Fruit fly (Drosophila melanogaster) whole organism, embryonic: ENCODE measurements around the gene CG4404.
A peak's percentile ranks its signal among the peaks of the same experiment; 100 is the strongest.

Source experiments
- Atf6 ChIP-seq: fragments of 200-800 bp; sonication (Bioruptor generic); IDR thresholded peaks from 2 replicates; pipeline ENCODE4 v1.3.6; 2022; ENCODE audit warnings: missing biosample characterization, missing genetic modification characterization
- CG11504 ChIP-seq: fragments of 200-800 bp; sonication (Bioruptor generic); optimal IDR thresholded peaks from 3 replicates; lab custom pipeline; 2019; ENCODE audit warnings: missing biosample characterization, mild to moderate bottlenecking, missing genetic modification characterization, moderate library complexity
- CG11695 ChIP-seq: fragments of 200-800 bp; sonication (Bioruptor generic); IDR thresholded peaks from 3 replicates; pipeline ENCODE4 v1.3.6; 2022; ENCODE audit warnings: missing biosample characterization, missing genetic modification characterization
- CG12155 ChIP-seq: fragments of 200-800 bp; sonication (Bioruptor generic); optimal IDR thresholded peaks from 3 replicates; lab custom pipeline; 2016; ENCODE audit warnings: missing biosample characterization, missing genetic modification characterization
- CG12299 ChIP-seq: fragments of 200-800 bp; sonication (Bioruptor generic); optimal IDR thresholded peaks from 2 replicates; lab custom pipeline; 2018; ENCODE audit warnings: missing biosample characterization, mild to moderate bottlenecking, missing genetic modification characterization
- CG14014 ChIP-seq: fragments of 200-800 bp; sonication (Bioruptor generic); IDR thresholded peaks from 2 replicates; pipeline ENCODE4 v1.3.6; 2022; ENCODE audit warnings: missing biosample characterization, missing genetic modification characterization
- CG17802 ChIP-seq: fragments of 200-800 bp; sonication (Bioruptor generic); optimal IDR thresholded peaks from 2 replicates; lab custom pipeline; 2018; ENCODE audit warnings: missing biosample characterization, mild to moderate bottlenecking, missing genetic modification characterization, moderate library complexity
- CG18599 ChIP-seq: fragments of 200-800 bp; sonication (Bioruptor generic); optimal IDR thresholded peaks from 3 replicates; lab custom pipeline; 2017; ENCODE audit warnings: missing biosample characterization, missing genetic modification characterization, mild to moderate bottlenecking, moderate library complexity, missing genetic modification reagents
- CG18764 ChIP-seq: fragments of 200-800 bp; sonication (Bioruptor generic); optimal IDR thresholded peaks from 3 replicates; lab custom pipeline; 2016; ENCODE audit warnings: missing biosample characterization, missing genetic modification characterization
- CG2120 ChIP-seq: fragments of 200-800 bp; sonication (Bioruptor generic); optimal IDR thresholded peaks from 3 replicates; lab custom pipeline; 2016; ENCODE audit warnings: missing biosample characterization, missing genetic modification characterization
- CG2678 ChIP-seq: fragments of 200-800 bp; sonication (Bioruptor generic); optimal IDR thresholded peaks from 3 replicates; lab custom pipeline; 2019; ENCODE audit warnings: missing biosample characterization, mild to moderate bottlenecking, missing genetic modification characterization, moderate library complexity
- CG30403 ChIP-seq: fragments of 200-800 bp; sonication (Bioruptor generic); optimal IDR thresholded peaks from 3 replicates; lab custom pipeline; 2016; ENCODE audit warnings: missing biosample characterization, missing genetic modification characterization
- CG31441 ChIP-seq: fragments of 200-800 bp; sonication (Bioruptor generic); IDR thresholded peaks from 2 replicates; pipeline ENCODE4 v1.3.6; 2022; ENCODE audit warnings: missing biosample characterization, missing genetic modification characterization
- CG3163 ChIP-seq: fragments of 200-800 bp; sonication (Bioruptor generic); optimal IDR thresholded peaks from 3 replicates; lab custom pipeline; 2016; ENCODE audit warnings: missing biosample characterization, missing genetic modification characterization
- CG32532 ChIP-seq: fragments of 200-800 bp; sonication (Bioruptor generic); IDR thresholded peaks from 2 replicates; pipeline ENCODE4 v1.3.6; 2022; ENCODE audit warnings: missing biosample characterization, missing genetic modification characterization
- CG34376 ChIP-seq: fragments of 200-800 bp; sonication (Bioruptor generic); optimal IDR thresholded peaks from 2 replicates; lab custom pipeline; 2018; ENCODE audit warnings: missing biosample characterization, mild to moderate bottlenecking, missing genetic modification characterization
- CG4360 ChIP-seq: fragments of 200-800 bp; sonication (Bioruptor generic); IDR thresholded peaks from 2 replicates; pipeline ENCODE4 v1.3.6; 2022; ENCODE audit warnings: missing biosample characterization, missing genetic modification characterization
- CG6254 ChIP-seq: fragments of 200-800 bp; sonication (Bioruptor generic); optimal IDR thresholded peaks from 3 replicates; lab custom pipeline; 2017; ENCODE audit warnings: mild to moderate bottlenecking, missing biosample characterization, missing genetic modification reagents, missing genetic modification characterization
- CG7357 ChIP-seq: fragments of 200-800 bp; sonication (Bioruptor generic); IDR thresholded peaks from 3 replicates; pipeline ENCODE4 v1.3.6; 2022; ENCODE audit warnings: missing biosample characterization, missing genetic modification characterization
- CG9797 ChIP-seq: fragments of 200-800 bp; sonication (Bioruptor generic); optimal IDR thresholded peaks from 3 replicates; lab custom pipeline; 2018; ENCODE audit warnings: missing biosample characterization, mild to moderate bottlenecking, missing genetic modification characterization
- Deaf1 ChIP-seq: fragments of 200-800 bp; optimal IDR thresholded peaks from 3 replicates; lab custom pipeline; 2019; ENCODE audit warnings: missing biosample characterization, mild to moderate bottlenecking, missing genetic modification characterization, moderate library complexity
- ERR ChIP-seq: fragments of 200-800 bp; sonication (Bioruptor generic); optimal IDR thresholded peaks from 2 replicates; lab custom pipeline; 2016; ENCODE audit warnings: missing biosample characterization, missing genetic modification characterization
- GATAe ChIP-seq: fragments of 200-800 bp; sonication (Bioruptor generic); conservative IDR thresholded peaks from 2 replicates; pipeline ENCODE4 v1.3.6; 2022; ENCODE audit warnings: missing biosample characterization, missing genetic modification characterization
- Hr51 ChIP-seq, 2 experiments: fragments of 200-800 bp; sonication (Bioruptor generic); optimal IDR thresholded peaks; 2 replicates in 1 of 2; 3 replicates in 1 of 2; lab custom pipeline; 2016 to 2018; ENCODE audit warnings: missing biosample characterization in 2 of 2, missing genetic modification characterization in 2 of 2, mild to moderate bottlenecking in 1 of 2, moderate library complexity in 1 of 2
- Optix ChIP-seq: fragments of 200-800 bp; sonication (Bioruptor generic); IDR thresholded peaks from 3 replicates; pipeline ENCODE4 v1.3.6; 2022; ENCODE audit warnings: missing biosample characterization, missing genetic modification characterization
- PHDP ChIP-seq: fragments of 200-800 bp; sonication (Bioruptor generic); optimal IDR thresholded peaks from 3 replicates; lab custom pipeline; 2018; ENCODE audit warnings: missing biosample characterization, mild to moderate bottlenecking, missing genetic modification characterization, moderate library complexity
- Sox102F ChIP-seq: fragments of 200-800 bp; sonication (Bioruptor generic); optimal IDR thresholded peaks from 2 replicates; lab custom pipeline; 2018; ENCODE audit warnings: missing biosample characterization, mild to moderate bottlenecking, missing genetic modification characterization, moderate library complexity
- Trl ChIP-seq, 3 experiments: fragments of >200 bp in 2 of 3; fragments of 200-800 bp in 1 of 3; sonication (Bioruptor generic) in 1 of 3; optimal IDR thresholded peaks; 2 replicates in 1 of 3; 3 replicates in 2 of 3; lab custom pipeline; 2016 to 2017; ENCODE audit warnings: missing biosample characterization in 1 of 3, missing genetic modification characterization in 1 of 3
- ab ChIP-seq: fragments of 200-800 bp; sonication (Bioruptor generic); optimal IDR thresholded peaks from 2 replicates; lab custom pipeline; 2016; ENCODE audit warnings: missing biosample characterization, missing genetic modification characterization
- ara ChIP-seq: fragments of 200-800 bp; sonication (Bioruptor generic); IDR thresholded peaks from 2 replicates; pipeline ENCODE4 v1.3.6; 2022; ENCODE audit warnings: missing biosample characterization, missing genetic modification characterization
- bbx ChIP-seq: fragments of 200-800 bp; sonication (Bioruptor generic); IDR thresholded peaks from 2 replicates; pipeline ENCODE4 v1.3.6; 2022; ENCODE audit warnings: missing biosample characterization, missing genetic modification characterization; ENCODE audit not compliant: partially characterized antibody
- cg ChIP-seq: fragments of 200-800 bp; sonication (Bioruptor generic); optimal IDR thresholded peaks from 3 replicates; lab custom pipeline; 2019; ENCODE audit warnings: missing biosample characterization, mild to moderate bottlenecking, missing genetic modification characterization, moderate library complexity
- chn ChIP-seq: fragments of 200-800 bp; sonication (Bioruptor generic); optimal IDR thresholded peaks from 2 replicates; lab custom pipeline; 2016; ENCODE audit warnings: missing biosample characterization, missing genetic modification characterization
- corto ChIP-seq: fragments of 200-800 bp; sonication (Bioruptor generic); optimal IDR thresholded peaks from 2 replicates; lab custom pipeline; 2016; ENCODE audit warnings: missing biosample characterization, mild to moderate bottlenecking, missing genetic modification characterization, moderate library complexity
- crol ChIP-seq: fragments of 200-800 bp; sonication (Bioruptor generic); IDR thresholded peaks from 2 replicates; pipeline ENCODE4 v1.3.6; 2022; ENCODE audit warnings: missing biosample characterization, missing genetic modification characterization
- dmrt99B ChIP-seq: fragments of 200-800 bp; sonication (Bioruptor generic); optimal IDR thresholded peaks from 2 replicates; lab custom pipeline; 2018; ENCODE audit warnings: missing biosample characterization, mild to moderate bottlenecking, missing genetic modification characterization, moderate library complexity
- gem ChIP-seq: fragments of 200-800 bp; sonication (Bioruptor generic); optimal IDR thresholded peaks from 2 replicates; lab custom pipeline; 2019; ENCODE audit warnings: missing biosample characterization, mild to moderate bottlenecking, missing genetic modification characterization, moderate library complexity
- grau ChIP-seq: fragments of 200-800 bp; optimal IDR thresholded peaks from 3 replicates; lab custom pipeline; 2019; ENCODE audit warnings: missing biosample characterization, mild to moderate bottlenecking, missing genetic modification characterization, moderate library complexity
- kni ChIP-seq: fragments of 200-800 bp; sonication (Bioruptor generic); optimal IDR thresholded peaks from 3 replicates; lab custom pipeline; 2017; ENCODE audit warnings: mild to moderate bottlenecking, missing biosample characterization, missing genetic modification reagents, missing genetic modification characterization
- lilli ChIP-seq: fragments of 200-800 bp; sonication (Bioruptor generic); optimal IDR thresholded peaks from 3 replicates; lab custom pipeline; 2016; ENCODE audit warnings: missing biosample characterization, missing genetic modification characterization
- mirr ChIP-seq: fragments of 200-800 bp; sonication (Bioruptor generic); optimal IDR thresholded peaks from 3 replicates; lab custom pipeline; 2018; ENCODE audit warnings: missing biosample characterization, mild to moderate bottlenecking, missing genetic modification characterization
- nerfin-1 ChIP-seq: fragments of 200-800 bp; sonication (Bioruptor generic); optimal IDR thresholded peaks from 3 replicates; lab custom pipeline; 2019; ENCODE audit warnings: missing biosample characterization, mild to moderate bottlenecking, missing genetic modification characterization, moderate library complexity
- nom ChIP-seq: fragments of 200-800 bp; sonication (Bioruptor generic); optimal IDR thresholded peaks from 2 replicates; lab custom pipeline; 2017; ENCODE audit warnings: missing biosample characterization, missing genetic modification characterization, mild to moderate bottlenecking, moderate library complexity, missing genetic modification reagents
- row ChIP-seq: fragments of 200-800 bp; sonication (Bioruptor generic); IDR thresholded peaks from 3 replicates; pipeline ENCODE4 v1.3.6; 2022; ENCODE audit warnings: missing biosample characterization, missing genetic modification characterization
- sug ChIP-seq: fragments of 200-800 bp; optimal IDR thresholded peaks from 2 replicates; lab custom pipeline; 2019; ENCODE audit warnings: missing biosample characterization, mild to moderate bottlenecking, missing genetic modification characterization, moderate library complexity
- tup ChIP-seq: fragments of 200-800 bp; sonication (Bioruptor generic); optimal IDR thresholded peaks from 2 replicates; lab custom pipeline; 2016; ENCODE audit warnings: missing biosample characterization, mild to moderate bottlenecking, missing genetic modification characterization, moderate library complexity
- tx ChIP-seq: fragments of 200-800 bp; sonication (Bioruptor generic); optimal IDR thresholded peaks from 2 replicates; lab custom pipeline; 2016; ENCODE audit warnings: missing biosample characterization, missing genetic modification characterization
- vvl ChIP-seq: fragments of 200-800 bp; sonication (Bioruptor generic); IDR thresholded peaks from 2 replicates; pipeline ENCODE4 v1.3.6; 2022; ENCODE audit warnings: missing biosample characterization, missing genetic modification characterization
- yki ChIP-seq: fragments of >200 bp; optimal IDR thresholded peaks from 3 replicates; lab custom pipeline; 2018

CG4404 gene

dm6 chrX:12895114-12895723, 10.6 kb downstream of the CG4404 start:
- TF ChIP-seq ab (GFP tag; lab: Kevin White, UChicago) (no peak), CG18599 (GFP tag; lab: Kevin White, UChicago) (peak; percentile 38), nerfin-1 (tag; lab: Kevin White, UChicago) (no peak), CG14014 (GFP tag; lab: Robert Waterston, UW) (0 out of 2 replicates have a peak, but pooled peaks have one; percentile 16), tx (GFP tag; lab: Kevin White, UChicago) (no peak), bbx (GFP tag; lab: Robert Waterston, UW) (no peak), CG9797 (GFP tag; lab: Kevin White, UChicago) (no peak), lilli (GFP tag; lab: Kevin White, UChicago) (peak; percentile 38), crol (peak; percentile 18; the same call in 1 of the 2 replicates), cg (GFP tag; lab: Kevin White, UChicago) (peak; percentile 19), Sox102F (GFP tag; lab: Kevin White, UChicago) (peak; percentile 25), ara (GFP tag; lab: Robert Waterston, UW) (no peak), kni (no peak), GATAe (GFP tag; lab: Robert Waterston, UW) (peak; percentile 40; the same call in 1 of the 2 replicates), CG2120 (peak; percentile 60), Deaf1 (tag; lab: Kevin White, UChicago) (no peak), Optix (no peak), CG11504 (tag; lab: Kevin White, UChicago) (peak; percentile 0), CG34376 (GFP tag; lab: Kevin White, UChicago) (peak; percentile 32), Trl (optimal IDR thresholded peaks at IDR 0.05; lab: Kevin White, UChicago) (peak; percentile 55 to 73), Trl (GFP tag; optimal IDR thresholded peaks at IDR 0.05; lab: Kevin White, UChicago) (no peak), CG2678 (tag; lab: Kevin White, UChicago) (peak; percentile 42), dmrt99B (tag; lab: Kevin White, UChicago) (peak; percentile 1), sug (tag; lab: Kevin White, UChicago) (peak; percentile 59), CG32532 (peak; percentile 28; the same call in 1 of the 2 replicates), CG6254 (GFP tag; lab: Kevin White, UChicago) (no peak), grau (tag; lab: Kevin White, UChicago) (peak; percentile 49), Hr51 (GFP tag; optimal IDR thresholded peaks at IDR 0.05; lab: Kevin White, UChicago) (peak in 1 of 2 experiments; percentile 4), mirr (GFP tag; lab: Kevin White, UChicago) (peak; percentile 45), PHDP (tag; lab: Kevin White, UChicago) (peak; percentile 19), CG12299 (tag; lab: Kevin White, UChicago) (no peak), ERR (GFP tag; lab: Kevin White, UChicago) (no peak), chn (GFP tag; lab: Kevin White, UChicago) (no peak), nom (peak; percentile 39), yki (lab: Kevin White, UChicago) (no peak), vvl (no peak), tup (GFP tag; lab: Kevin White, UChicago) (no peak), corto (peak; percentile 25), Atf6 (GFP tag; lab: Robert Waterston, UW) (0 out of 2 replicates have a peak, but pooled peaks have one; percentile 18), CG31441 (0 out of 2 replicates have a peak, but pooled peaks have one; percentile 24), CG18764 (GFP tag; lab: Kevin White, UChicago) (no peak), CG4360 (GFP tag; lab: Robert Waterston, UW) (peak; percentile 57; the same call in 1 of the 2 replicates), CG3163 (peak; percentile 71), gem (tag; lab: Kevin White, UChicago) (peak; percentile 27), CG30403 (peak; percentile 1), CG11695 (peak; percentile 38; the same call in 1 of the 3 replicates), CG12155 (GFP tag; lab: Kevin White, UChicago) (peak; percentile 2), CG17802 (no peak), row (GFP tag; lab: Robert Waterston, UW) (peak; percentile 47; the same call in 2 of the 3 replicates), CG7357 (no peak)
